Fruit fly (Drosophila melanogaster) whole organism, embryonic: Measurements from ENCODE around the gene Prx2.

Source experiments
- Antp ChIP-seq: fragments of 200-800 bp; sonication (Bioruptor generic); optimal IDR thresholded peaks from 3 replicates; lab custom pipeline; 2016; ENCODE audit warnings: missing biosample characterization, missing genetic modification characterization
- CG10267 ChIP-seq: fragments of 200-800 bp; sonication (Bioruptor generic); optimal IDR thresholded peaks from 2 replicates; lab custom pipeline; 2018; ENCODE audit warnings: missing biosample characterization, mild to moderate bottlenecking, missing genetic modification characterization, moderate library complexity
- CG10321 ChIP-seq: fragments of 200-800 bp; sonication (Bioruptor generic); IDR thresholded peaks from 2 replicates; pipeline ENCODE4 v1.3.6; 2022; ENCODE audit warnings: missing biosample characterization, missing genetic modification characterization
- CG10979 ChIP-seq: fragments of 200-800 bp; sonication (Bioruptor generic); optimal IDR thresholded peaks from 2 replicates; lab custom pipeline; 2018; ENCODE audit warnings: missing biosample characterization, mild to moderate bottlenecking, missing genetic modification characterization, moderate library complexity
- CG11093 ChIP-seq: fragments of 200-800 bp; sonication (Bioruptor generic); IDR thresholded peaks from 3 replicates; pipeline ENCODE4 v1.3.6; 2022; ENCODE audit warnings: missing biosample characterization, missing genetic modification characterization
- CG14014 ChIP-seq: fragments of 200-800 bp; sonication (Bioruptor generic); IDR thresholded peaks from 2 replicates; pipeline ENCODE4 v1.3.6; 2022; ENCODE audit warnings: missing biosample characterization, missing genetic modification characterization
- CG15011 ChIP-seq: fragments of 200-800 bp; sonication (Bioruptor generic); optimal IDR thresholded peaks from 3 replicates; lab custom pipeline; 2018; ENCODE audit warnings: missing biosample characterization, mild to moderate bottlenecking, missing genetic modification characterization
- CG16813 ChIP-seq: fragments of 200-800 bp; sonication (Bioruptor generic); IDR thresholded peaks from 3 replicates; pipeline ENCODE4 v1.3.6; 2022; ENCODE audit warnings: missing biosample characterization, missing genetic modification characterization; ENCODE audit not compliant: partially characterized antibody
- CG18011 ChIP-seq: fragments of 200-800 bp; sonication (Bioruptor generic); optimal IDR thresholded peaks from 2 replicates; lab custom pipeline; 2017; ENCODE audit warnings: missing biosample characterization, missing genetic modification characterization, mild to moderate bottlenecking, moderate library complexity, missing genotype
- CG18262 ChIP-seq: fragments of 200-800 bp; optimal IDR thresholded peaks from 3 replicates; lab custom pipeline; 2019; ENCODE audit warnings: missing biosample characterization, mild to moderate bottlenecking, missing genetic modification characterization, moderate library complexity
- CG2120 ChIP-seq: fragments of 200-800 bp; sonication (Bioruptor generic); optimal IDR thresholded peaks from 3 replicates; lab custom pipeline; 2016; ENCODE audit warnings: missing biosample characterization, missing genetic modification characterization
- CG2199 ChIP-seq: fragments of 200-800 bp; sonication (Bioruptor generic); IDR thresholded peaks from 3 replicates; pipeline ENCODE4 v1.3.6; 2022; ENCODE audit warnings: missing biosample characterization, missing genetic modification characterization
- CG30403 ChIP-seq: fragments of 200-800 bp; sonication (Bioruptor generic); optimal IDR thresholded peaks from 3 replicates; lab custom pipeline; 2016; ENCODE audit warnings: missing biosample characterization, missing genetic modification characterization
- CG31441 ChIP-seq: fragments of 200-800 bp; sonication (Bioruptor generic); IDR thresholded peaks from 2 replicates; pipeline ENCODE4 v1.3.6; 2022; ENCODE audit warnings: missing biosample characterization, missing genetic modification characterization
- CG32532 ChIP-seq: fragments of 200-800 bp; sonication (Bioruptor generic); IDR thresholded peaks from 2 replicates; pipeline ENCODE4 v1.3.6; 2022; ENCODE audit warnings: missing biosample characterization, missing genetic modification characterization
- CG3838 ChIP-seq: fragments of 200-800 bp; sonication (Bioruptor generic); optimal IDR thresholded peaks from 3 replicates; lab custom pipeline; 2016; ENCODE audit warnings: missing biosample characterization, missing genetic modification characterization
- CG4820 ChIP-seq: fragments of 200-800 bp; sonication (Bioruptor generic); optimal IDR thresholded peaks from 3 replicates; lab custom pipeline; 2016; ENCODE audit warnings: missing biosample characterization, missing genetic modification characterization
- CG7556 ChIP-seq: fragments of 200-800 bp; sonication (Bioruptor generic); optimal IDR thresholded peaks from 2 replicates; lab custom pipeline; 2017; ENCODE audit warnings: missing biosample characterization, mild to moderate bottlenecking, missing genetic modification characterization
- CG7839 ChIP-seq: fragments of 200-800 bp; sonication (Bioruptor generic); optimal IDR thresholded peaks from 3 replicates; lab custom pipeline; 2018; ENCODE audit warnings: missing biosample characterization, mild to moderate bottlenecking, missing genetic modification characterization, moderate library complexity
- CTCF ChIP-seq: fragments of 200-800 bp; sonication (Bioruptor generic); optimal IDR thresholded peaks from 2 replicates; lab custom pipeline; 2017; ENCODE audit warnings: missing biosample characterization, mild to moderate bottlenecking, missing genetic modification characterization, moderate library complexity
- Dbx ChIP-seq: fragments of 200-800 bp; sonication (Bioruptor generic); IDR thresholded peaks from 3 replicates; pipeline ENCODE4 v1.3.6; 2022; ENCODE audit warnings: missing biosample characterization, missing genetic modification characterization
- Drgx ChIP-seq: fragments of 200-800 bp; sonication (Bioruptor generic); IDR thresholded peaks from 2 replicates; pipeline ENCODE4 v1.3.6; 2022; ENCODE audit warnings: missing biosample characterization, missing genetic modification characterization
- E2f2 ChIP-seq: fragments of 200-800 bp; sonication (Bioruptor generic); IDR thresholded peaks from 2 replicates; pipeline ENCODE4 v1.3.6; 2022; ENCODE audit warnings: missing biosample characterization, missing genetic modification characterization
- Gug ChIP-seq: fragments of 200-800 bp; sonication (Bioruptor generic); IDR thresholded peaks from 4 replicates; pipeline ENCODE4 v1.3.6; 2022; ENCODE audit warnings: missing biosample characterization, missing genetic modification characterization
- HLHmδ ChIP-seq: fragments of 200-800 bp; sonication (Bioruptor generic); optimal IDR thresholded peaks from 2 replicates; lab custom pipeline; 2018; ENCODE audit warnings: missing biosample characterization, mild to moderate bottlenecking, missing genetic modification characterization, moderate library complexity
- MBD-R2 ChIP-seq: fragments of 200-800 bp; sonication (Bioruptor generic); IDR thresholded peaks from 2 replicates; pipeline ENCODE4 v1.3.6; 2022; ENCODE audit warnings: missing biosample characterization, missing genetic modification characterization
- Nf-YC ChIP-seq: fragments of 200-800 bp; optimal IDR thresholded peaks from 3 replicates; lab custom pipeline; 2019; ENCODE audit warnings: missing biosample characterization, mild to moderate bottlenecking, missing genetic modification characterization, moderate library complexity
- Poxn ChIP-seq: fragments of 200-800 bp; sonication (Bioruptor generic); IDR thresholded peaks from 2 replicates; pipeline ENCODE4 v1.3.6; 2022; ENCODE audit warnings: missing biosample characterization, missing genetic modification characterization
- Ptx1 ChIP-seq: fragments of 200-800 bp; sonication (Bioruptor generic); IDR thresholded peaks from 2 replicates; pipeline ENCODE4 v1.3.6; 2022; ENCODE audit warnings: missing biosample characterization, missing genetic modification characterization
- Six4 ChIP-seq: fragments of 200-800 bp; sonication (Bioruptor generic); optimal IDR thresholded peaks from 2 replicates; lab custom pipeline; 2016; ENCODE audit warnings: missing biosample characterization, missing genetic modification characterization
- Sry-δ ChIP-seq: fragments of 200-800 bp; sonication (Bioruptor generic); optimal IDR thresholded peaks from 2 replicates; lab custom pipeline; 2016; ENCODE audit warnings: missing biosample characterization, missing genetic modification characterization
- ato ChIP-seq: fragments of 200-800 bp; sonication (Bioruptor generic); IDR thresholded peaks from 2 replicates; pipeline ENCODE4 v1.3.6; 2022; ENCODE audit warnings: missing biosample characterization, missing genetic modification characterization; ENCODE audit not compliant: partially characterized antibody
- bbx ChIP-seq: fragments of 200-800 bp; sonication (Bioruptor generic); IDR thresholded peaks from 2 replicates; pipeline ENCODE4 v1.3.6; 2022; ENCODE audit warnings: missing biosample characterization, missing genetic modification characterization; ENCODE audit not compliant: partially characterized antibody
- bcd ChIP-seq: fragments of 200-800 bp; sonication (Bioruptor generic); optimal IDR thresholded peaks from 2 replicates; lab custom pipeline; 2017; ENCODE audit warnings: missing biosample characterization, mild to moderate bottlenecking, missing genetic modification characterization
- cato ChIP-seq: fragments of 200-800 bp; sonication (Bioruptor generic); optimal IDR thresholded peaks from 2 replicates; lab custom pipeline; 2016; ENCODE audit warnings: missing biosample characterization, missing genetic modification characterization, borderline replicate concordance
- dm ChIP-seq: fragments of 200-800 bp; sonication (Bioruptor generic); optimal IDR thresholded peaks from 3 replicates; lab custom pipeline; 2016; ENCODE audit warnings: missing biosample characterization, missing genetic modification characterization
- en ChIP-seq: fragments of 200-800 bp; sonication (Bioruptor generic); optimal IDR thresholded peaks from 2 replicates; lab custom pipeline; 2016; ENCODE audit warnings: missing biosample characterization, missing genetic modification characterization
- exex ChIP-seq: fragments of 200-800 bp; sonication (Bioruptor generic); optimal IDR thresholded peaks from 4 replicates; lab custom pipeline; 2018; ENCODE audit warnings: missing biosample characterization, mild to moderate bottlenecking, missing genetic modification characterization, moderate library complexity
- fd3F ChIP-seq: fragments of 200-800 bp; sonication (Bioruptor generic); optimal IDR thresholded peaks from 2 replicates; lab custom pipeline; 2018; ENCODE audit warnings: missing biosample characterization, mild to moderate bottlenecking, missing genetic modification characterization, moderate library complexity
- gcm ChIP-seq: fragments of 200-800 bp; sonication (Bioruptor generic); optimal IDR thresholded peaks from 2 replicates; lab custom pipeline; 2019; ENCODE audit warnings: missing biosample characterization, mild to moderate bottlenecking, missing genetic modification characterization, moderate library complexity
- gcm2 ChIP-seq: fragments of 200-800 bp; sonication (Bioruptor generic); optimal IDR thresholded peaks from 2 replicates; lab custom pipeline; 2016; ENCODE audit warnings: missing biosample characterization, missing genetic modification characterization
- grn ChIP-seq: fragments of 200-800 bp; sonication (Bioruptor generic); optimal IDR thresholded peaks from 3 replicates; lab custom pipeline; 2017; ENCODE audit warnings: missing biosample characterization, missing genetic modification characterization
- hkb ChIP-seq, 2 experiments: fragments of 200-800 bp in 1 of 2; fragments of >200 bp in 1 of 2; sonication (Bioruptor generic) in 1 of 2; IDR thresholded peaks in 1 of 2; optimal IDR thresholded peaks in 1 of 2; 2 replicates each; pipeline versions ENCODE4 v1.3.6 to Lab custom; 2017 to 2022; ENCODE audit warnings: missing biosample characterization in 1 of 2, missing genetic modification characterization in 1 of 2
- inv ChIP-seq: fragments of 200-800 bp; sonication (Bioruptor generic); IDR thresholded peaks from 2 replicates; pipeline ENCODE4 v1.3.6; 2022; ENCODE audit warnings: missing biosample characterization, missing genetic modification characterization; ENCODE audit not compliant: partially characterized antibody
- jumu ChIP-seq: fragments of 200-800 bp; sonication (Bioruptor generic); optimal IDR thresholded peaks from 3 replicates; lab custom pipeline; 2016; ENCODE audit warnings: missing biosample characterization, missing genetic modification characterization
- pb ChIP-seq: fragments of 200-800 bp; sonication (Bioruptor generic); optimal IDR thresholded peaks from 3 replicates; lab custom pipeline; 2016; ENCODE audit warnings: missing biosample characterization, missing genetic modification characterization
- phol ChIP-seq: fragments of 200-800 bp; sonication (Bioruptor generic); optimal IDR thresholded peaks from 3 replicates; lab custom pipeline; 2018; ENCODE audit warnings: missing biosample characterization, mild to moderate bottlenecking, missing genetic modification characterization, moderate library complexity
- sens ChIP-seq: fragments of 200-800 bp; sonication (Bioruptor generic); peaks from one replicate; lab custom pipeline; 2016; ENCODE audit warnings: missing biosample characterization, missing genetic modification characterization
- sim ChIP-seq: fragments of 200-800 bp; sonication (Bioruptor generic); IDR thresholded peaks from 2 replicates; pipeline ENCODE4 v1.3.6; 2022; ENCODE audit warnings: missing biosample characterization, missing genetic modification characterization
- tap ChIP-seq: fragments of 200-800 bp; optimal IDR thresholded peaks from 3 replicates; lab custom pipeline; 2019; ENCODE audit warnings: missing biosample characterization, mild to moderate bottlenecking, missing genetic modification characterization, moderate library complexity
- trem ChIP-seq: fragments of 200-800 bp; optimal IDR thresholded peaks from 3 replicates; lab custom pipeline; 2019; ENCODE audit warnings: missing biosample characterization, mild to moderate bottlenecking, missing genetic modification characterization, moderate library complexity

Gene Prx2

dm6 chrX:13287854-13288376 is 41.7 kb upstream of the Prx2 start, which contains the start of gene Remo (continued):
- TF ChIP-seq Sry-δ (GFP tag; lab: Kevin White, UChicago) (peak; percentile 86), en (GFP tag; lab: Kevin White, UChicago) (no peak), exex (tag; lab: Kevin White, UChicago) (no peak), phol (peak; percentile 37), CG15011 (GFP tag; lab: Kevin White, UChicago) (no peak), tap (tag; lab: Kevin White, UChicago) (no peak), grn (no peak), CG3838 (GFP tag; lab: Kevin White, UChicago) (no peak), CG10267 (tag; lab: Kevin White, UChicago) (peak; percentile 46), gcm (GFP tag; lab: Kevin White, UChicago) (no peak), CG7556 (no peak), pb (no peak), bcd (peak; percentile 72), inv (GFP tag; lab: Robert Waterston, UW) (peak; percentile 59; the same call in 1 of the 2 replicates), CG10979 (tag; lab: Kevin White, UChicago) (no peak), CTCF (peak; percentile 40), CG4820 (GFP tag; lab: Kevin White, UChicago) (no peak), gcm2 (no peak), Poxn (no peak), cato (GFP tag; lab: Kevin White, UChicago) (no peak), CG11093 (GFP tag; lab: Robert Waterston, UW) (no peak), Ptx1 (GFP tag; lab: Robert Waterston, UW) (no peak), Six4 (GFP tag; lab: Kevin White, UChicago) (no peak), Drgx (GFP tag; lab: Robert Waterston, UW) (no peak), Dbx (peak; percentile 35; the same call in 1 of the 3 replicates), CG2199 (GFP tag; lab: Robert Waterston, UW) (no peak), Antp (GFP tag; lab: Kevin White, UChicago) (no peak), E2f2 (GFP tag; lab: Robert Waterston, UW) (peak; percentile 86), ato (GFP tag; lab: Robert Waterston, UW) (0 out of 2 replicates have a peak, but pooled peaks have one; percentile 13), CG16813 (GFP tag; lab: Robert Waterston, UW) (peak; percentile 79), CG14014 (no peak), CG7839 (tag; lab: Kevin White, UChicago) (no peak), dm (no peak), HLHmδ (GFP tag; lab: Kevin White, UChicago) (no peak), jumu (GFP tag; lab: Kevin White, UChicago) (no peak), CG32532 (no peak)

dm6 chrX:13296405-13297183 is 33.0 kb upstream of the Prx2 start, which contains the start of gene CG1622:
CG1622 (plus strand) TSS chrX:13297082.
- no peak for TF ChIP-seq CG10321 (GFP tag; lab: Robert Waterston, UW)
- TF ChIP-seq CG18262 (tag; lab: Kevin White, UChicago) = peak; percentile 40
- peak; percentile 31 for TF ChIP-seq CG30403 (GFP tag; lab: Kevin White, UChicago)
- TF ChIP-seq Nf-YC (tag; lab: Kevin White, UChicago) = peak; percentile 39
- TF ChIP-seq MBD-R2 (GFP tag; lab: Robert Waterston, UW) = peak; percentile 49
- no peak for TF ChIP-seq hkb (optimal IDR thresholded peaks at IDR 0.05; lab: Kevin White, UChicago)
- TF ChIP-seq hkb (GFP tag; IDR thresholded peaks at IDR 0.05; lab: Robert Waterston, UW) = peak; percentile 13; the same call in 1 of the 2 replicates
- peak; percentile 39; the same call in 1 of the 2 replicates for TF ChIP-seq bbx
- no peak for TF ChIP-seq CG18011 (GFP tag; lab: Kevin White, UChicago)
- peak; percentile 80 for TF ChIP-seq CG31441
- TF ChIP-seq Gug (GFP tag; lab: Robert Waterston, UW) = peak; percentile 60; the same call in 2 of the 4 replicates
- peak; percentile 22 for TF ChIP-seq trem
- peak; percentile 25 for TF ChIP-seq CG2120 (GFP tag; lab: Kevin White, UChicago)
- no peak for TF ChIP-seq fd3F (GFP tag; lab: Kevin White, UChicago)
- TF ChIP-seq sens = peak; percentile 70
- no peak for TF ChIP-seq sim (GFP tag; lab: Robert Waterston, UW)
